Worm (Caenorhabditis elegans) whole organism, young adult: Measurements from ENCODE around the gene cysl-1.

ENCODE experiments used
- B0019.2 ChIP-seq: fragments of 200-800 bp; sonication (Bioruptor generic); conservative IDR thresholded peaks from 2 replicates; pipeline ENCODE4 v1.3.6; 2022; ENCODE audit warnings: missing genetic modification reagents, missing genetic modification characterization, missing compliant biosample characterization
- B0035.1 ChIP-seq: sonication (generic microtip); optimal IDR thresholded peaks from 2 replicates; lab custom pipeline; 2016; ENCODE audit warnings: missing genetic modification characterization, mild to moderate bottlenecking, missing compliant biosample characterization, missing genotype, missing genetic modification reagents
- B0336.3 ChIP-seq: fragments of 200-800 bp; sonication (Bioruptor generic); IDR thresholded peaks from 2 replicates; pipeline ENCODE4 v1.3.6; 2022; ENCODE audit warnings: missing genetic modification characterization, missing compliant biosample characterization
- C17E4.6 ChIP-seq: fragments of 200-800 bp; sonication (Bioruptor generic); IDR thresholded peaks from 2 replicates; pipeline ENCODE4 v1.3.6; 2022; ENCODE audit warnings: missing genetic modification reagents, missing genetic modification characterization, missing compliant biosample characterization
- F23B12.7 ChIP-seq: sonication (generic microtip); optimal IDR thresholded peaks from 2 replicates; lab custom pipeline; 2017; ENCODE audit warnings: missing genetic modification characterization, mild to moderate bottlenecking, missing compliant biosample characterization, antibody characterized with exemption, moderate library complexity; ENCODE audit not compliant: insufficient read depth
- F33H1.4 ChIP-seq: fragments of 200-800 bp; sonication (Bioruptor generic); IDR thresholded peaks from 2 replicates; pipeline ENCODE4 v1.3.6; 2022; ENCODE audit warnings: missing genetic modification reagents, missing genetic modification characterization, missing compliant biosample characterization
- F49E8.2 ChIP-seq: sonication (generic microtip); optimal IDR thresholded peaks from 3 replicates; lab custom pipeline; 2017; ENCODE audit warnings: missing genetic modification characterization, mild to moderate bottlenecking, missing compliant biosample characterization, antibody characterized with exemption, moderate library complexity; ENCODE audit not compliant: insufficient read depth
- F52B5.7 ChIP-seq: sonication (generic microtip); optimal IDR thresholded peaks from 2 replicates; lab custom pipeline; 2016; ENCODE audit warnings: mild to moderate bottlenecking, missing genetic modification characterization, missing compliant biosample characterization
- F55B11.4 ChIP-seq: sonication (generic microtip); optimal IDR thresholded peaks from 2 replicates; lab custom pipeline; 2016; ENCODE audit warnings: missing compliant biosample characterization, missing genetic modification characterization, borderline replicate concordance; ENCODE audit not compliant: insufficient read depth
- K12H6.12 ChIP-seq: fragments of 200-800 bp; sonication (Bioruptor generic); optimal IDR thresholded peaks from 2 replicates; lab custom pipeline; 2018; ENCODE audit warnings: mild to moderate bottlenecking, missing genetic modification characterization, missing compliant biosample characterization
- Y53F4B.3 ChIP-seq: fragments of 200-800 bp; sonication (Bioruptor generic); IDR thresholded peaks from 2 replicates; pipeline ENCODE4 v1.3.6; 2022; ENCODE audit warnings: missing genetic modification reagents, missing genetic modification characterization, missing compliant biosample characterization
- Y67H2A.10 ChIP-seq: fragments of 200-800 bp; sonication (Bioruptor generic); conservative IDR thresholded peaks from 2 replicates; pipeline ENCODE4 v1.3.6; 2022; ENCODE audit warnings: missing genetic modification reagents, missing genetic modification characterization, missing compliant biosample characterization
- ZK185.1 ChIP-seq: sonication (generic microtip); optimal IDR thresholded peaks from 2 replicates; lab custom pipeline; 2016; ENCODE audit warnings: mild to moderate bottlenecking, missing genetic modification characterization, missing compliant biosample characterization; ENCODE audit not compliant: poor library complexity, severe bottlenecking
- akir-1 ChIP-seq: fragments of 200-800 bp; sonication (Bioruptor generic); optimal IDR thresholded peaks from 2 replicates; lab custom pipeline; 2018; ENCODE audit warnings: mild to moderate bottlenecking, missing genetic modification characterization, moderate library complexity, missing compliant biosample characterization
- aptf-3 ChIP-seq: fragments of 200-800 bp; sonication (Bioruptor generic); IDR thresholded peaks from 2 replicates; pipeline ENCODE4 v1.3.6; 2022; ENCODE audit warnings: missing genetic modification characterization, missing compliant biosample characterization
- athp-1 ChIP-seq: sonication (generic microtip); optimal IDR thresholded peaks from 2 replicates; lab custom pipeline; 2017; ENCODE audit warnings: mild to moderate bottlenecking, missing genetic modification characterization, missing compliant biosample characterization
- cebp-1 ChIP-seq, 2 experiments: fragments of 200-800 bp in 1 of 2; sonication (Bioruptor generic) in 1 of 2; sonication (generic microtip) in 1 of 2; IDR thresholded peaks in 1 of 2; optimal IDR thresholded peaks in 1 of 2; 2 replicates each; pipeline versions ENCODE4 v1.3.6 to Lab custom; 2017 to 2022; ENCODE audit warnings: missing compliant biosample characterization in 2 of 2, missing genetic modification characterization in 2 of 2, mild to moderate bottlenecking in 1 of 2, missing genetic modification reagents in 1 of 2, moderate library complexity in 1 of 2
- cebp-2 ChIP-seq: fragments of 200-800 bp; sonication (Bioruptor generic); IDR thresholded peaks from 2 replicates; pipeline ENCODE4 v1.3.6; 2022; ENCODE audit warnings: missing genetic modification characterization, missing compliant biosample characterization
- ceh-79 ChIP-seq: sonication (generic microtip); optimal IDR thresholded peaks from 2 replicates; lab custom pipeline; 2017; ENCODE audit warnings: mild to moderate bottlenecking, missing genetic modification characterization, missing compliant biosample characterization
- dpl-1 ChIP-seq: fragments of 150-350 bp; optimal IDR thresholded peaks from 2 replicates; lab custom pipeline; 2014; ENCODE audit warnings: missing biosample characterization, missing genetic modification reagents, missing genetic modification characterization
- egl-18 ChIP-seq: fragments of 200-800 bp; sonication (Bioruptor generic); IDR thresholded peaks from 2 replicates; pipeline ENCODE4 v1.3.6; 2022; ENCODE audit warnings: missing genetic modification reagents, missing genetic modification characterization, missing compliant biosample characterization
- egrh-3 ChIP-seq: fragments of 200-800 bp; sonication (Bioruptor generic); IDR thresholded peaks from 2 replicates; pipeline ENCODE4 v1.3.6; 2022; ENCODE audit warnings: missing genetic modification reagents, missing genetic modification characterization, missing compliant biosample characterization
- ekl-4 ChIP-seq: fragments of 200-800 bp; sonication (Bioruptor generic); IDR thresholded peaks from 2 replicates; pipeline ENCODE4 v1.3.6; 2022; ENCODE audit warnings: missing genetic modification reagents, missing genetic modification characterization, missing compliant biosample characterization
- fkh-3 ChIP-seq: sonication (generic microtip); optimal IDR thresholded peaks from 2 replicates; lab custom pipeline; 2016; ENCODE audit warnings: mild to moderate bottlenecking, missing genetic modification characterization, missing compliant biosample characterization
- hmg-20 ChIP-seq: fragments of 200-800 bp; sonication (Bioruptor generic); IDR thresholded peaks from 2 replicates; pipeline ENCODE4 v1.3.6; 2022; ENCODE audit warnings: missing genetic modification reagents, missing genetic modification characterization, missing compliant biosample characterization
- hsf-1 ChIP-seq: fragments of 200-800 bp; sonication (Bioruptor generic); IDR thresholded peaks from 2 replicates; pipeline ENCODE4 v1.3.6; 2022; ENCODE audit warnings: missing genetic modification reagents, missing genetic modification characterization, missing compliant biosample characterization
- lir-1 ChIP-seq: fragments of 200-800 bp; sonication (Bioruptor generic); conservative IDR thresholded peaks from 2 replicates; pipeline ENCODE4 v1.3.6; 2022; ENCODE audit warnings: missing genetic modification reagents, missing genetic modification characterization, missing compliant biosample characterization
- madf-3 ChIP-seq: fragments of 200-800 bp; sonication (Bioruptor generic); IDR thresholded peaks from 2 replicates; pipeline ENCODE4 v1.3.6; 2022; ENCODE audit warnings: missing genetic modification reagents, missing genetic modification characterization, missing compliant biosample characterization
- madf-8 ChIP-seq: fragments of 200-800 bp; sonication (Bioruptor generic); conservative IDR thresholded peaks from 2 replicates; pipeline ENCODE4 v1.3.6; 2022; ENCODE audit warnings: missing genetic modification reagents, missing genetic modification characterization, missing compliant biosample characterization
- mcd-1 ChIP-seq: fragments of 200-800 bp; sonication (Bioruptor generic); IDR thresholded peaks from 2 replicates; pipeline ENCODE4 v1.3.6; 2022; ENCODE audit warnings: missing genetic modification reagents, missing genetic modification characterization, missing compliant biosample characterization
- nfya-1 ChIP-seq: sonication (generic microtip); optimal IDR thresholded peaks from 2 replicates; lab custom pipeline; 2017; ENCODE audit warnings: antibody characterized with exemption, missing compliant biosample characterization, missing genetic modification characterization, borderline replicate concordance; ENCODE audit not compliant: insufficient read depth
- nfyb-1 ChIP-seq: fragments of 200-800 bp; sonication (Bioruptor generic); IDR thresholded peaks from 2 replicates; pipeline ENCODE4 v1.3.6; 2022; ENCODE audit warnings: missing genetic modification reagents, missing genetic modification characterization, missing compliant biosample characterization
- nhr-179 ChIP-seq: sonication (generic microtip); optimal IDR thresholded peaks from 2 replicates; lab custom pipeline; 2016; ENCODE audit warnings: mild to moderate bottlenecking, missing genetic modification characterization, missing compliant biosample characterization
- nhr-90 ChIP-seq: sonication (generic microtip); optimal IDR thresholded peaks from 2 replicates; lab custom pipeline; 2016; ENCODE audit warnings: missing genotype, mild to moderate bottlenecking, missing genetic modification characterization, missing compliant biosample characterization
- pbrm-1 ChIP-seq: fragments of 200-800 bp; sonication (Bioruptor generic); IDR thresholded peaks from 2 replicates; pipeline ENCODE4 v1.3.6; 2022; ENCODE audit warnings: missing genetic modification reagents, missing genetic modification characterization, missing compliant biosample characterization
- pha-4 ChIP-seq: fragments of 150-350 bp; sonication (generic microtip); optimal IDR thresholded peaks from 2 replicates; lab custom pipeline; 2014; ENCODE audit warnings: missing biosample characterization, missing genetic modification reagents, missing genetic modification characterization
- rcor-1 ChIP-seq: fragments of 200-800 bp; sonication (Bioruptor generic); IDR thresholded peaks from 2 replicates; pipeline ENCODE4 v1.3.6; 2022; ENCODE audit warnings: missing genetic modification reagents, missing genetic modification characterization, missing compliant biosample characterization
- snpc-1.3 ChIP-seq: sonication (generic microtip); optimal IDR thresholded peaks from 2 replicates; lab custom pipeline; 2017; ENCODE audit warnings: missing genetic modification characterization, mild to moderate bottlenecking, missing compliant biosample characterization, antibody characterized with exemption, moderate library complexity, missing genotype, missing genetic modification reagents; ENCODE audit not compliant: insufficient read depth
- sptf-2 ChIP-seq: fragments of 200-800 bp; sonication (Bioruptor generic); optimal IDR thresholded peaks from 2 replicates; lab custom pipeline; 2018; ENCODE audit warnings: mild to moderate bottlenecking, missing genetic modification characterization, missing compliant biosample characterization
- tlf-1 ChIP-seq: fragments of 200-800 bp; sonication (Bioruptor generic); optimal IDR thresholded peaks from 2 replicates; lab custom pipeline; 2018; ENCODE audit warnings: mild to moderate bottlenecking, missing genetic modification characterization, missing compliant biosample characterization
- unc-130 ChIP-seq: sonication (generic microtip); optimal IDR thresholded peaks from 2 replicates; lab custom pipeline; 2016; ENCODE audit warnings: missing genetic modification reagents, missing genetic modification characterization, missing compliant biosample characterization
- ztf-28 ChIP-seq: fragments of 200-800 bp; sonication (Bioruptor generic); IDR thresholded peaks from 2 replicates; pipeline ENCODE4 v1.3.6; 2022; ENCODE audit warnings: missing genetic modification reagents, missing genetic modification characterization, missing compliant biosample characterization

The cysl-1 gene

DNA sequence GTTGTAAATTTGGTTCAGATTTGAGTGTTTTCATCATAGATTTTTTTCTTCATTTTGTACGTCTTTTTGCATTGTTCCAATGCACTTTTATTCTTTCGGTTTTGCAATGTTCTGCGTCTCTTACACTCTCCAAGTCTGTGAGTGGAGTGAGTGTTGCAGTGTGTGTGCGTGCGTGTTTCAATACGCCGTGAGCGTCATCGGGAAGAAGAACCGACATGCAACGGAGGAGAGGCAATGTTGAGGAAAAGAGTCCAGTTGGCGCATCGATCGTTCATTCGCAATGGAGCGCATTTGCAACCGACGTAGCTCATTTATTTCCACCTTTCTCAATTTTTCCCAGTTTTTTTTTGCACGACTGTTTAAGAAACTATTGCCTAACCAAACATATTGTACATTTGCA lies 4.2 kb upstream of the cysl-1 start, which contains the start of gene ZC506.1 (continued):
- no peak for TF ChIP-seq unc-130 (GFP tag; lab: Kevin White, UChicago)
- TF ChIP-seq ztf-28 (GFP tag; lab: Robert Waterston, UW), result no peak
- TF ChIP-seq Y53F4B.3, result no peak
- TF ChIP-seq madf-8, result no peak
- TF ChIP-seq athp-1 (tag; lab: Kevin White, UChicago), result peak; percentile 80
- no peak for TF ChIP-seq aptf-3 (GFP tag; lab: Robert Waterston, UW)
- TF ChIP-seq fkh-3, result no peak
- no peak for TF ChIP-seq cebp-2 (GFP tag; lab: Robert Waterston, UW)
- TF ChIP-seq nfyb-1 (GFP tag; lab: Robert Waterston, UW), result peak; percentile 83
- TF ChIP-seq hsf-1 (GFP tag; lab: Robert Waterston, UW), result no peak
- TF ChIP-seq nhr-90 (tag; lab: Kevin White, UChicago), result peak; percentile 61
- no peak for TF ChIP-seq nfya-1 (tag; lab: Kevin White, UChicago)
- peak; percentile 83 for TF ChIP-seq F23B12.7 (tag; lab: Kevin White, UChicago)
- TF ChIP-seq ekl-4, result peak; percentile 86
- peak; percentile 90 for TF ChIP-seq pbrm-1 (GFP tag; lab: Robert Waterston, UW)
- no peak for TF ChIP-seq pha-4 (tag; lab: Kevin White, UChicago)

DNA sequence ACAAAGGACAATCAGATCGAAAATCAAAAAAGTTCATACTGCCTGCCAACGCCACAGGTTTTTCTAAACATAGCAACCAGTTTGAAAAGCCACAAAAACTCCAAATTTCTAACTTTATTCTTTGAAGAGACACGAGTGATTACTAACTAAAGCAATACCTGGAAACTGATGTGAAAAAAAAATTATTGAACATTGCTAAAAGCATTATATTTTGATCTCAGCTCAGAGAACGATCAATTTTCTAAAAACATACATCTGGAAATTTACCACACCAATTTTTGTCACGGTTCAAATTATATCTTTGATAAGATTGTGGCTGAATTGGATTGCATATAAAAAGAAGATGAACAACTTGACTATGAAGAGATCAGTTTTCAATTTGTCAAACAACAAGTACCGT lies 3.1 kb upstream of the cysl-1 start:
- TF ChIP-seq egrh-3 (GFP tag; lab: Robert Waterston, UW) (no peak), cebp-1 (GFP tag; IDR thresholded peaks at IDR 0.05; lab: Robert Waterston, UW) (no peak), cebp-1 (tag; optimal IDR thresholded peaks at IDR 0.05; lab: Kevin White, UChicago) (no peak), dpl-1 (GFP tag; lab: Kevin White, UChicago) (no peak), egl-18 (no peak), nhr-179 (tag; lab: Kevin White, UChicago) (no peak), madf-3 (no peak), F52B5.7 (tag; lab: Kevin White, UChicago) (no peak), tlf-1 (GFP tag; lab: Kevin White, UChicago) (no peak), ZK185.1 (no peak), cebp-2 (GFP tag; lab: Robert Waterston, UW) (no peak), snpc-1.3 (tag; lab: Kevin White, UChicago) (no peak), B0019.2 (GFP tag; lab: Robert Waterston, UW) (no peak)
- TF ChIP-seq, all 124 proteins: peak for 0

DNA sequence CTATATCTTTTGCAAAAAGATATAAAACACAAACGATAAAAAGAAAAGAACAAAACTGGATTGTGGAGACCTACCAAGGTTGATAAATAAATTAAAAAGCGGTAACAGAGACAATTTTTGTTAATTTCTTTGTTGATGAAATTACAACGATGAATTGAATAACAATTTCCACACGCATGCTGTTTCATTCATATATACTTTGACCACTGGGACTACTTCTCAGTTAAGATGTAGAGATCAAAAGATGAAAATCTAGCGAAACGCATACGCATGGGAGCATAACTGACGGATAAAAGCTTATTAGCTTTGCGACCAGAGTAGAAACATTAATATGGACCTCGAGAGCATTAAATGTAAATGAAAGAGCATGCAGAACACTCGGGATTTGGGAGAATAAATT lies 1.7 kb upstream of the cysl-1 start:
- no peak for TF ChIP-seq F23B12.7 (tag; lab: Kevin White, UChicago)
- TF ChIP-seq B0035.1 (tag; lab: Kevin White, UChicago), result no peak
- no peak for TF ChIP-seq B0336.3 (GFP tag; lab: Robert Waterston, UW)
- no peak for TF ChIP-seq ceh-79 (tag; lab: Kevin White, UChicago)
- no peak for TF ChIP-seq akir-1 (GFP tag; lab: Kevin White, UChicago)
- no peak for TF ChIP-seq C17E4.6 (GFP tag; lab: Robert Waterston, UW)
- TF ChIP-seq hmg-20, result no peak
- TF ChIP-seq mcd-1 (GFP tag; lab: Robert Waterston, UW), result no peak
- no peak for TF ChIP-seq lir-1 (GFP tag; lab: Robert Waterston, UW)
- no peak for TF ChIP-seq sptf-2 (GFP tag; lab: Kevin White, UChicago)
- no peak for TF ChIP-seq F55B11.4 (tag; lab: Kevin White, UChicago)
- TF ChIP-seq cebp-2 (GFP tag; lab: Robert Waterston, UW), result no peak
- no peak for TF ChIP-seq F49E8.2
- no peak for TF ChIP-seq Y67H2A.10 (GFP tag; lab: Robert Waterston, UW)
- TF ChIP-seq ztf-28 (GFP tag; lab: Robert Waterston, UW), result no peak
- TF ChIP-seq unc-130 (GFP tag; lab: Kevin White, UChicago), result no peak
- no peak for TF ChIP-seq F33H1.4 (GFP tag; lab: Robert Waterston, UW)
- TF ChIP-seq K12H6.12 (tag; lab: Kevin White, UChicago), result no peak
- no peak for TF ChIP-seq rcor-1 (GFP tag; lab: Robert Waterston, UW)
